Worm (Caenorhabditis elegans) whole organism, midembryonic: ENCODE data around the gene F21H7.12.

Source experiments
- T22C8.4 ChIP-seq: fragments of 200-800 bp; sonication (Bioruptor generic); IDR thresholded peaks from 2 replicates; pipeline ENCODE4 v1.3.6; 2022; ENCODE audit warnings: missing genetic modification characterization, missing compliant biosample characterization
- cog-1 ChIP-seq: sonication (generic microtip); optimal IDR thresholded peaks from 2 replicates; lab custom pipeline; 2016; ENCODE audit warnings: missing genetic modification characterization, missing compliant biosample characterization
- flt-1 ChIP-seq: fragments of 200-800 bp; sonication (Bioruptor generic); IDR thresholded peaks from 2 replicates; pipeline ENCODE4 v1.3.6; 2022; ENCODE audit warnings: missing genetic modification characterization, missing compliant biosample characterization
- klf-2 ChIP-seq: fragments of 200-800 bp; sonication (Bioruptor generic); conservative IDR thresholded peaks from 2 replicates; pipeline ENCODE4 v1.3.6; 2022; ENCODE audit warnings: missing genetic modification reagents, missing genetic modification characterization, missing compliant biosample characterization
- med-1 ChIP-seq: sonication (generic microtip); optimal IDR thresholded peaks from 2 replicates; lab custom pipeline; 2017; ENCODE audit warnings: missing genetic modification characterization, mild to moderate bottlenecking, missing compliant biosample characterization, antibody characterized with exemption, missing genetic modification reagents; ENCODE audit not compliant: insufficient read depth
- ref-1 ChIP-seq: fragments of 200-800 bp; sonication (Bioruptor generic); conservative IDR thresholded peaks from 2 replicates; pipeline ENCODE4 v1.3.6; 2022; ENCODE audit warnings: missing genetic modification reagents, missing genetic modification characterization, missing compliant biosample characterization
- tab-1 ChIP-seq: fragments of 200-800 bp; sonication (Bioruptor generic); IDR thresholded peaks from 2 replicates; pipeline ENCODE4 v1.3.6; 2022; ENCODE audit warnings: missing genetic modification characterization, missing compliant biosample characterization
- ztf-23 ChIP-seq: fragments of 200-800 bp; sonication (Bioruptor generic); IDR thresholded peaks from 2 replicates; pipeline ENCODE4 v1.3.6; 2022; ENCODE audit warnings: missing genetic modification reagents, missing genetic modification characterization, missing compliant biosample characterization
- ztf-29 ChIP-seq: fragments of 200-800 bp; sonication (Bioruptor generic); IDR thresholded peaks from 2 replicates; pipeline ENCODE4 v1.3.6; 2022; ENCODE audit warnings: missing genetic modification reagents, missing genetic modification characterization, missing compliant biosample characterization

The F21H7.12 gene

ce11 chrV:16258142-16258541 is 28.2 kb downstream of the F21H7.12 start, which contains the start of gene nhr-218:
Gene nhr-218 (plus strand): TSS chrV:16258442.
- TF ChIP-seq ztf-29 (GFP tag; lab: Robert Waterston, UW) (no peak), ref-1 (GFP tag; lab: Robert Waterston, UW) (no peak), tab-1 (GFP tag; lab: Robert Waterston, UW) (no peak), T22C8.4 (GFP tag; lab: Robert Waterston, UW) (no peak), klf-2 (GFP tag; lab: Robert Waterston, UW) (no peak), cog-1 (tag; lab: Kevin White, UChicago) (no peak), med-1 (GFP tag; lab: Kevin White, UChicago) (no peak)

DNA sequence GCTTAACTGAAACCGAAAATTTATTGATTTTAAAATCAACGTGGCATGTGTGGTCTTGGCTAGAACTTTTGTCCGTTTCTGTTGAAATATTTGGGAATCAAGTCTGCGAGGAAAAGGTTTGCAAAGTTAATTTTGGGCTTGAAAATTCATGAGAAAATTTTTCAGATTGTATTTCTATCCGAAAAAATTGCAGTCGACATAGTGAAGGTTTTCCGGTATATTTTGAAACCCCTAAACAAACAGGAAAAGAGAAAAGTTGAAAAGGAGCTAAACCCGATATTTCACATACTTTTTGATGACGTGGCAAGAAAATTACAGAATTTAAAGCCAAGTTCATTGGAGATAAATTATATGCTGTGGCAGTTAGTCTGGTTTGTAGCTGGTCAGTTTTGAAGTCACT is 29.7 kb downstream of the F21H7.12 start, which contains the start of gene nhr-127:
nhr-127 (plus strand) TSS at position 301 of the 400 bp plus-strand sequence.
- TF ChIP-seq med-1 (GFP tag; lab: Kevin White, UChicago), result no peak
- no peak for TF ChIP-seq ztf-23 (GFP tag; lab: Robert Waterston, UW)
- no peak for TF ChIP-seq flt-1
- no peak for TF ChIP-seq ref-1 (GFP tag; lab: Robert Waterston, UW)
- TF ChIP-seq klf-2 (GFP tag; lab: Robert Waterston, UW), result no peak
- TF ChIP-seq tab-1 (GFP tag; lab: Robert Waterston, UW), result no peak
- TF ChIP-seq cog-1 (tag; lab: Kevin White, UChicago), result no peak
- no peak for TF ChIP-seq T22C8.4 (GFP tag; lab: Robert Waterston, UW)
- no peak for TF ChIP-seq ztf-29 (GFP tag; lab: Robert Waterston, UW)

ce11 chrV:16266514-16266913 is 36.5 kb downstream of the F21H7.12 start, which contains the start of gene T13F3.4:
Gene T13F3.4 (minus strand): TSS chrV:16266614.
- no peak for TF ChIP-seq T22C8.4 (GFP tag; lab: Robert Waterston, UW)
- TF ChIP-seq ref-1 (GFP tag; lab: Robert Waterston, UW), result no peak
- no peak for TF ChIP-seq tab-1 (GFP tag; lab: Robert Waterston, UW)
- TF ChIP-seq cog-1 (tag; lab: Kevin White, UChicago), result no peak
- no peak for TF ChIP-seq klf-2 (GFP tag; lab: Robert Waterston, UW)
- no peak for TF ChIP-seq ztf-29 (GFP tag; lab: Robert Waterston, UW)
- TF ChIP-seq flt-1, result no peak
- no peak for TF ChIP-seq med-1 (GFP tag; lab: Kevin White, UChicago)
- no peak for TF ChIP-seq ztf-23 (GFP tag; lab: Robert Waterston, UW)

DNA sequence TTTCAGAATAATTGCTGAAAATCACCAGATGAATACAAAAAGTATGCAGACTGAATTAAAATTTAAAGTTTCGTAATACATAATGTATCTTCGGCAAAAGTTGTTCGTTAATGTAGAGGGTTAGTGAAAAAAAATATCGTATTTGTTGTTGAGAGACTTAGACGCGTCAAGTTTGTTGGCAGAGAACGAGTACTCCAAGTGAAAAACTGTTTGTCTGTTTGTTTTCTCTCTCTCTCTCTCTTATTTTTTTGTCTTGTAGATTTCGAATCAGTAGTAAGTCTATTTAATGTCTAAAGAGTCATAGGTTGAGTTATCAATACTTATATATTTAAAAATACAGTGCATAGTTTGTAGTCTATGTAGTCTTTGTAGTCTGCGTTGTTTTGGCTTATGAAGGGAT is 39.6 kb downstream of the F21H7.12 start, which contains the start of the genes fbxa-2 and T13F3.8:
fbxa-2 (minus strand) TSS at position 101 of the 400 bp plus-strand sequence.
T13F3.8 (plus strand) TSS at position 245 of the 400 bp plus-strand sequence.
- TF ChIP-seq ztf-29 (GFP tag; lab: Robert Waterston, UW) (no peak), ref-1 (GFP tag; lab: Robert Waterston, UW) (no peak), tab-1 (GFP tag; lab: Robert Waterston, UW) (no peak), ztf-23 (GFP tag; lab: Robert Waterston, UW) (no peak), flt-1 (no peak), cog-1 (tag; lab: Kevin White, UChicago) (no peak), klf-2 (GFP tag; lab: Robert Waterston, UW) (no peak), T22C8.4 (GFP tag; lab: Robert Waterston, UW) (no peak), med-1 (GFP tag; lab: Kevin White, UChicago) (no peak)

DNA sequence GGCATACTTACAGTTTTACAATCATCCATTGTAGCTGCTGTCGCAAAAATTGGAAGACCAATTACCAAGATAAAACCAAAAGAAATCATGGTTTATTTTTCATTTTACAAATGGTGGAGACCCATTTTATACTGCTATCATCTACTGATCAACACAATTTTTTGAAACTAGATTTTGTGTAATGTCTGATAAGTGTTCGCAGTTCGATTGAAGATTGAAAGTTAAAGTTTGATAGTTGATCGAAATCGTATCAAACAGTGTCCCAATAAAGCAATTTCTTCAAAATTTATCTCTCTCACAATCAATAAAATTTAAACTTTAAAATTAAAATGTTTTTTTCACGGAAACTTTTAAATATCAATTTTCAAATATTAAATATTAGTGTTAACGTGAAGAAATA is 41.2 kb downstream of the F21H7.12 start, which contains the start of gene T13F3.6:
T13F3.6 (minus strand) TSS at position 101 of the 400 bp plus-strand sequence.
- TF ChIP-seq cog-1 (tag; lab: Kevin White, UChicago) (no peak), T22C8.4 (GFP tag; lab: Robert Waterston, UW) (no peak), med-1 (GFP tag; lab: Kevin White, UChicago) (no peak), ref-1 (GFP tag; lab: Robert Waterston, UW) (no peak), flt-1 (no peak), tab-1 (GFP tag; lab: Robert Waterston, UW) (no peak), ztf-29 (GFP tag; lab: Robert Waterston, UW) (no peak), klf-2 (GFP tag; lab: Robert Waterston, UW) (no peak)

ce11 chrV:16275347-16275746 is 45.4 kb downstream of the F21H7.12 start, which contains the start of gene pacl-1:
Gene pacl-1 (minus strand): TSS chrV:16275447.
- TF ChIP-seq klf-2 (GFP tag; lab: Robert Waterston, UW), result no peak

DNA sequence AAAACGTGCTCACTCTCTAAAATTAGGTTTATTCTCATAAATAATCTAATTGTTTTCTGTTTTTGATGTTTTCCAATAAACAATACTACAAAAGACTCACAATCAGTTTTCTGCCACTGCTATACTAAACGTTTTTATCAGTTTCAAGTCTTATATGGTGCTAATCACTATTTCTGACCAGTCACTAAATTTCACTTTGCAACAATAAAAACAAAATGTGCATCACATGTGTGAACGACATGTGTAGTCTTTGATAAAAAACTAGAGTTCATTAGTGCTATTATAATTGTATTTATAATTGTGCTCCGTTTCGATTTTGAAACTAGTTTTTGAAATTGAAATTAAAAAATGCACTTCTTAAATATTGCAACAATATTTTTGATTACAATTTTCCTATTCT is 48.0 kb downstream of the F21H7.12 start, which contains the start of gene cyp-37B1:
cyp-37B1 (plus strand) TSS at position 199 of the 400 bp plus-strand sequence.
- TF ChIP-seq med-1 (GFP tag; lab: Kevin White, UChicago), result no peak
- TF ChIP-seq klf-2 (GFP tag; lab: Robert Waterston, UW), result no peak
- TF ChIP-seq flt-1, result no peak
- no peak for TF ChIP-seq ref-1 (GFP tag; lab: Robert Waterston, UW)
- TF ChIP-seq tab-1 (GFP tag; lab: Robert Waterston, UW), result no peak
- no peak for TF ChIP-seq T22C8.4 (GFP tag; lab: Robert Waterston, UW)
